Fruit fly (Drosophila melanogaster) whole organism, adult: ENCODE data around the gene CG7179.
A peak's percentile ranks its signal among the peaks of the same experiment; 100 is the strongest.

ENCODE experiments used
- CG11617 ChIP-seq: fragments of 200-800 bp; sonication (Bioruptor generic); optimal IDR thresholded peaks from 2 replicates; lab custom pipeline; 2017; ENCODE audit warnings: mild to moderate bottlenecking, missing biosample characterization, missing genetic modification reagents, missing genetic modification characterization
- CG12768 ChIP-seq: fragments of 200-800 bp; sonication (Bioruptor generic); optimal IDR thresholded peaks from 2 replicates; lab custom pipeline; 2017; ENCODE audit warnings: missing biosample characterization, missing genetic modification characterization, mild to moderate bottlenecking, moderate library complexity, missing genetic modification reagents
- CG14711 ChIP-seq: fragments of 200-800 bp; sonication (Bioruptor generic); optimal IDR thresholded peaks from 2 replicates; lab custom pipeline; 2018; ENCODE audit warnings: missing biosample characterization, mild to moderate bottlenecking, missing genetic modification characterization, moderate library complexity
- CG1620 ChIP-seq: fragments of 200-800 bp; sonication (Bioruptor generic); optimal IDR thresholded peaks from 2 replicates; lab custom pipeline; 2016; ENCODE audit warnings: missing biosample characterization, missing genetic modification characterization
- CG33017 ChIP-seq: fragments of 200-800 bp; sonication (Bioruptor generic); optimal IDR thresholded peaks from 2 replicates; lab custom pipeline; 2018; ENCODE audit warnings: missing biosample characterization, mild to moderate bottlenecking, missing genetic modification characterization, moderate library complexity
- CG5204 ChIP-seq: fragments of 200-800 bp; sonication (Bioruptor generic); optimal IDR thresholded peaks from 2 replicates; lab custom pipeline; 2016; ENCODE audit warnings: missing biosample characterization, missing genetic modification characterization
- CG7045 ChIP-seq: fragments of 200-800 bp; sonication (Bioruptor generic); optimal IDR thresholded peaks from 2 replicates; lab custom pipeline; 2017; ENCODE audit warnings: missing biosample characterization, mild to moderate bottlenecking, missing genetic modification characterization
- CG7101 ChIP-seq: fragments of 200-800 bp; sonication (Bioruptor generic); optimal IDR thresholded peaks from 2 replicates; lab custom pipeline; 2018; ENCODE audit warnings: missing biosample characterization, mild to moderate bottlenecking, missing genetic modification characterization, moderate library complexity
- Clk ChIP-seq: fragments of 200-800 bp; sonication (Bioruptor generic); optimal IDR thresholded peaks from 2 replicates; lab custom pipeline; 2017; ENCODE audit warnings: missing biosample characterization, missing genetic modification characterization
- Crg-1 ChIP-seq: fragments of 200-800 bp; sonication (Bioruptor generic); optimal IDR thresholded peaks from 2 replicates; lab custom pipeline; 2016; ENCODE audit warnings: missing biosample characterization, missing genetic modification characterization
- Hr96 ChIP-seq: fragments of 200-800 bp; sonication (Bioruptor generic); optimal IDR thresholded peaks from 2 replicates; lab custom pipeline; 2016; ENCODE audit warnings: missing biosample characterization, missing genetic modification characterization
- Mnt ChIP-seq: fragments of 200-800 bp; sonication (Bioruptor generic); optimal IDR thresholded peaks from 2 replicates; lab custom pipeline; 2016; ENCODE audit warnings: missing biosample characterization, mild to moderate bottlenecking, missing genetic modification characterization
- bab1 ChIP-seq: fragments of 200-800 bp; sonication (Bioruptor generic); optimal IDR thresholded peaks from 3 replicates; lab custom pipeline; 2019; ENCODE audit warnings: missing biosample characterization, mild to moderate bottlenecking, missing genetic modification characterization, moderate library complexity
- cic ChIP-seq: fragments of 200-800 bp; sonication (Bioruptor generic); optimal IDR thresholded peaks from 2 replicates; lab custom pipeline; 2017; ENCODE audit warnings: missing biosample characterization, mild to moderate bottlenecking, missing genetic modification characterization, moderate library complexity
- cnc ChIP-seq, 2 experiments: fragments of >200 bp; optimal IDR thresholded peaks; 2 replicates each; lab custom pipeline; 2017
- kay ChIP-seq: fragments of 200-800 bp; sonication (Bioruptor generic); peaks from one replicate; lab custom pipeline; 2016; ENCODE audit warnings: missing biosample characterization, missing genetic modification characterization, borderline replicate concordance
- ovo ChIP-seq: fragments of 200-800 bp; sonication (Bioruptor generic); optimal IDR thresholded peaks from 2 replicates; lab custom pipeline; 2016; ENCODE audit warnings: missing biosample characterization, missing genetic modification characterization
- pad ChIP-seq: fragments of 200-800 bp; sonication (Bioruptor generic); optimal IDR thresholded peaks from 3 replicates; lab custom pipeline; 2017; ENCODE audit warnings: missing biosample characterization, missing genetic modification characterization, mild to moderate bottlenecking, moderate library complexity, missing genetic modification reagents
- tj ChIP-seq: fragments of 200-800 bp; sonication (Bioruptor generic); optimal IDR thresholded peaks from 3 replicates; lab custom pipeline; 2017; ENCODE audit warnings: missing biosample characterization, mild to moderate bottlenecking, missing genetic modification characterization, moderate library complexity
- toe ChIP-seq: fragments of 200-800 bp; sonication (Bioruptor generic); optimal IDR thresholded peaks from 2 replicates; lab custom pipeline; 2016; ENCODE audit warnings: missing biosample characterization, missing genetic modification characterization

Gene CG7179

DNA sequence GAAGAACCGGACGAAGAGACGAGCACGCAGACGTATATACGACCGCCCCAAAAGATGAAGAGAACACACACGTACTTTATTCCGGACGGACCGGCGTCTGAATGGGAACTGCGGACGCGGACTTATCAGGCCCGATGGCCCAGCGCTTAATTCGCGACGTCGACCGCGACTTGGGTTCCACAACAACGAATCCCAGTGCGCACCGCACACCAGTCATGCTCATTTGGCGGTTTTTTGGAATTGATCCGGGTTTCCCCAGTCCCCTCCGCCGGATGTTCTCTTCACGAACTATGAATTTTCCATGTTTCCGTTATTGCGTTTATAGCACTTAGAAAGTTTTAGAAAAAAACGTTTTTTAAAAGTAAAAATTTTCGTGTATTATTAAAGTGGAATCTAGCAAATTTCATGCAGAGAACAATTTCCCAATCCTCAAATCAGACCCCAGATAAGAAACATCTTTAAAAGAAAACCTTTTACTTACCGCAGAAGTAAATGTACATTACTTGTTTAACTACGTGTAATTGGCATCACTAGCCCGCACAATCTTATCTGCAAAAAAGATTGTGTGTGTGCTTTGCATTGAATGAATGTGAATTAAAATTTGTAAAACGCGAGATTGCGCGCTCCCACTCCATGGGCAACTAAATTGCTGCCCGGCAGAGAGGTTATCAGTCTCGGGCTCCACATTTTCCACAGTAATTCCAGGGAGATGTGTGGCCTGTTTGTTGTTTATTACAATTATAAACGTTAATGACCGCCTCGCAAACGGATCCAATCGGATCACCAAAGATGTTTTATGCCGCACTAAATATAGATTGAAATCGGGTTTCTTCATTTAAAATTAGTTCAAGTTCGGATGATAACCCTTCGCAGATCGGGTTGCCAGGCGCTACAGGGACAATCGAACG is 12.9 kb upstream of the CG7179 start, which contains the start of gene CG7149:
Gene CG7149, minus strand, starts transcription at position 110 of the 908 bp plus-strand sequence.
- TF ChIP-seq cnc (optimal IDR thresholded peaks at IDR 0.05; lab: Kevin White, UChicago) (no peak), ovo (GFP tag; lab: Kevin White, UChicago) (peak; percentile 40), pad (GFP tag; lab: Kevin White, UChicago) (peak; percentile 10), toe (GFP tag; lab: Kevin White, UChicago) (peak; percentile 51), CG11617 (GFP tag; lab: Kevin White, UChicago) (peak; percentile 20), kay (GFP tag; lab: Kevin White, UChicago) (peak; percentile 92), CG1620 (no peak), CG5204 (GFP tag; lab: Kevin White, UChicago) (no peak), CG7045 (peak; percentile 12), Hr96 (peak; percentile 55), CG12768 (GFP tag; lab: Kevin White, UChicago) (peak; percentile 40), Mnt (GFP tag; lab: Kevin White, UChicago) (peak; percentile 77), tj (GFP tag; lab: Kevin White, UChicago) (peak; percentile 55), CG14711 (tag; lab: Kevin White, UChicago) (no peak), Clk (GFP tag; lab: Kevin White, UChicago) (no peak), CG7101 (tag; lab: Kevin White, UChicago) (peak; percentile 14), cic (peak; percentile 99), bab1 (no peak), CG33017 (tag; lab: Kevin White, UChicago) (peak; percentile 46), Crg-1 (no peak)

DNA sequence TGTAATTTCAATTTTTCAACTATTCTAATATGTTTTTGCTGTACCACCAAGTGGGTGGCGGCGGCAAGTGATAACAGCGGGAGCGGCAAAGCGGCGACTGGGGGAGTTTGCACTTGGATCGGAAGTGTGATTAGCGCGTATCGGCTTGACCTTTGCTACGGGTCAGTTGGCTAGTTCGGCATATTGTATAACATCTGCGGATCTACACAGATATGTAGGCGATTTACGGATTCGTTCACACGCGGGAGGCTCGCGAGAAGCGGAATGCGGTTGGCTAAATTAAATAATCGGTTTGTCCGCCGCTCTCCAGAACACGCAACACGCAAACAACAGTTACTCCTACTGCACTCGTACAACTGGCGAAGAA is 12.2 kb upstream of the CG7179 start:
- no peak for TF ChIP-seq cnc (optimal IDR thresholded peaks at IDR 0.05; lab: Kevin White, UChicago)
- TF ChIP-seq Hr96: no peak
- no peak for TF ChIP-seq tj (GFP tag; lab: Kevin White, UChicago)

DNA sequence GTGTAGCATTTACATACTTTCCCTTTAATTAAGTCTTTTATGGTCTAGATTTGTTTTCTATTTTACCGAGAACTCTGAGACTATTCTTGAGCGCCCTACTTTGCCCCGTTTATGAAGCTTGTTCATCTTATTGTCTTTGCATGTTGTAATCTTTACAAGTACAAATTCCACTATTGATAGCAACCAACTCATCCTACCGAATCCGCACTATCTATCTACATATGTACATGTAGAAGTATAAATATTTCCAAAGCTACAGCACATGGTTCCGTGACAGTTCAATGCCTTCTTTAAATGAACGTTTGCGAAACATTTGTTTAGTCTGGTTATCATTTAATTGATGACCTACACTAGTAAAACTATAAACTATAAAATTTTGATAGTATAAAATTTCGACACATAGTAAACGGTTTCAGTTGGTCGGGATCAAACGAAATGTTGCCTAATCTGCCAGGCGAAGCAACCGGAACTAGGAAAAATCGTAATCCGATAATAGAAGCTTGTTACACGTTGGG is 11.2 kb upstream of the CG7179 start:
- TF ChIP-seq toe (GFP tag; lab: Kevin White, UChicago) (no peak), ovo (GFP tag; lab: Kevin White, UChicago) (no peak), CG7101 (tag; lab: Kevin White, UChicago) (no peak), CG7045 (no peak), Mnt (GFP tag; lab: Kevin White, UChicago) (peak; percentile 5), CG33017 (tag; lab: Kevin White, UChicago) (no peak), CG5204 (GFP tag; lab: Kevin White, UChicago) (no peak), tj (GFP tag; lab: Kevin White, UChicago) (no peak), CG11617 (GFP tag; lab: Kevin White, UChicago) (no peak), CG1620 (no peak), Crg-1 (no peak), Clk (GFP tag; lab: Kevin White, UChicago) (no peak), CG12768 (GFP tag; lab: Kevin White, UChicago) (no peak), Hr96 (no peak), kay (GFP tag; lab: Kevin White, UChicago) (peak; percentile 24), pad (GFP tag; lab: Kevin White, UChicago) (no peak)

DNA sequence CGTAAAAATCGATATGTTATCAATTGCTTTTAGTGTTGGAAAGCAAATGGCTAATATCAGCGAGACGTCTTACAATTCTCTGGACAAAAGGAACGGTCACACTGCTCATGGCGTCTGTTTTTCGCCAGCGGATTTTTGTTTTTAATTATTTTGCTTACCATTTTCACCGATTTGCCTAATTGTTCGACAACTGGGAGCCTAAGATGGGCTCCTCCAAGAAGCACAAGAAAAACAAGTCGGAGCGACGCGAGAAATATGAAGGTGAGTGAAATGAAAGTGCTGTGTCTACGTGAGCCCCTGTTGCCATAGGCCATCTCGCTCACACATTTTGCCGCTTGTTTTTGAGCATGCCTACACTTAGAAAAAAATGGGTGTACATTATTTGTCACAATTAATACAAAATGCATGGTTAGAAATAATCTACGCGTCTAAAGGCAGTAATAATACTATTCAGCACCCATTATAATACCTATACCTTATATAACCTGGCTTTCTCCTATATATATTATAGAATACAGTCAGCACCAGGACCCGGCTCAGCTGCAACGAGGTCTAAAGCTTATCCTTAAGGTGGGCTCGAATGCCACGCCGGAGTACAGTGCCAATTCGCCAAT is 5.1 kb upstream of the CG7179 start, which contains the start of gene Brd7-9:
Gene Brd7-9, plus strand, starts transcription at position 78 of the 614 bp plus-strand sequence.
- TF ChIP-seq pad (GFP tag; lab: Kevin White, UChicago) (peak; percentile 34), CG12768 (GFP tag; lab: Kevin White, UChicago) (peak; percentile 24), CG7045 (peak; percentile 40), Mnt (GFP tag; lab: Kevin White, UChicago) (no peak), CG11617 (GFP tag; lab: Kevin White, UChicago) (peak; percentile 55), cnc (optimal IDR thresholded peaks at IDR 0.05; lab: Kevin White, UChicago) (no peak), tj (GFP tag; lab: Kevin White, UChicago) (peak; percentile 14), ovo (GFP tag; lab: Kevin White, UChicago) (no peak), CG5204 (GFP tag; lab: Kevin White, UChicago) (peak; percentile 10), toe (GFP tag; lab: Kevin White, UChicago) (no peak), CG33017 (tag; lab: Kevin White, UChicago) (no peak), Clk (GFP tag; lab: Kevin White, UChicago) (no peak), CG14711 (tag; lab: Kevin White, UChicago) (no peak), CG7101 (tag; lab: Kevin White, UChicago) (peak; percentile 40), CG1620 (no peak), cic (no peak), bab1 (peak; percentile 22), Crg-1 (no peak), Hr96 (no peak), kay (GFP tag; lab: Kevin White, UChicago) (no peak)

DNA sequence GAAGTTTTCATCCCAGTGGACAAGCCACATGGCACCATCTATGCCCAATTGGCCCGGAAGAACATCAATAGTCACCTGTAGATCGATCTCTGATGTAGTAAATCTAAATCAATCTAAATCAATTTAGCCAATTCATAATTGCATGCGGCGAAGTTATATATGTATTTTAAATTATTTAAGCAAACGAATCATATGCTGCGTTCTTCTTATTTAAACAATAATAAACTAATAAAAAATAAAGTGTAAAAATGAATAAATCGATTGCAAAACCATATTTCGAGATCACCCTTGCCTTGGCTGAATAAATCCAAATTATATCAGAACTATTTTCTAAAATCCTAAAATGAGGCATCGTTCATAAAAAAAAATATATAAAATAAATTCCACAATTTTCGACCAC is 3.3 kb upstream of the CG7179 start, which contains the start of gene CG7164:
Gene CG7164, plus strand, starts transcription at position 301 of the 400 bp plus-strand sequence.
- TF ChIP-seq CG5204 (GFP tag; lab: Kevin White, UChicago) (no peak), Mnt (GFP tag; lab: Kevin White, UChicago) (no peak), Crg-1 (no peak)
